Worm (Caenorhabditis elegans) whole organism, early embryonic: Measurements from ENCODE around the gene C31H1.5.

Source experiments
- B0310.2 ChIP-seq: sonication (generic microtip); optimal IDR thresholded peaks from 2 replicates; lab custom pipeline; 2016; ENCODE audit warnings: mild to moderate bottlenecking, missing genetic modification characterization, missing compliant biosample characterization
- ama-1 ChIP-seq: fragments of 150-350 bp; optimal IDR thresholded peaks from 2 replicates; lab custom pipeline; 2014

DNA sequence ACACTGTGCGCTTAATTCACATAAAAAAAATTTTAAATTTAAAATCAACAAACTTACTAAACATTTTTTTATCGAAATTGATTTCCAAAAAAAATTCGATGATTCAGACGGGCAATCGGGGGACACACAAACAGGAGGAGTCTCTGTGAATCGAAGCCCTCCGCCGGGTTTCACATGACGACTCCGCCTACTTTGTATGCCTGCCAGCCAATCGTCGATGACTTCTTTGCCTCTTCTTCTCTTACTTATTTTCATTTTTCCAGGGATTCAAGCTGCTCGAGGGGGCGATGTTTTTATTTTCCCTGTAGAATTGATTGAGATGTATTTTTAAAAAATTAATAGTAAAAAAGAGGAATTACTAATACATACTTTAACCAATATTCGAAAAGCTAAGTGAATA lies 10.3 kb upstream of the C31H1.5 start, which contains the start of gene lntl-1:
- TF ChIP-seq B0310.2 (no peak), ama-1 (lab: Kevin White, UChicago) (no peak)
